Worm (Caenorhabditis elegans) whole organism, mixed stage, embryonic: ENCODE results near the gene B0035.18.

ENCODE experiments used
- elt-3 ChIP-seq: fragments of 150-350 bp; optimal IDR thresholded peaks from 2 replicates; lab custom pipeline; 2014; ENCODE audit warnings: missing biosample characterization, missing genetic modification characterization
- mep-1 ChIP-seq: fragments of 150-350 bp; optimal IDR thresholded peaks from 2 replicates; lab custom pipeline; 2017; ENCODE audit warnings: missing biosample characterization, missing genetic modification reagents, missing genetic modification characterization, inconsistent platforms
- mls-2 ChIP-seq: sonication (generic microtip); optimal IDR thresholded peaks from 2 replicates; lab custom pipeline; 2016; ENCODE audit warnings: mild to moderate bottlenecking, missing genetic modification characterization, moderate library complexity, missing compliant biosample characterization
- nhr-28 ChIP-seq: fragments of 150-350 bp; optimal IDR thresholded peaks from 2 replicates; lab custom pipeline; 2014; ENCODE audit warnings: missing biosample characterization, missing genetic modification characterization
- nhr-76 ChIP-seq: sonication (generic microtip); optimal IDR thresholded peaks from 2 replicates; lab custom pipeline; 2017; ENCODE audit warnings: missing biosample characterization, missing genetic modification characterization
- pha-4 ChIP-seq: fragments of 150-350 bp; optimal IDR thresholded peaks from 2 replicates; lab custom pipeline; 2018; ENCODE audit warnings: missing biosample characterization, missing genetic modification reagents, missing genetic modification characterization
- unc-39 ChIP-seq: fragments of 150-350 bp; optimal IDR thresholded peaks from 2 replicates; lab custom pipeline; 2014; ENCODE audit warnings: missing biosample characterization, missing genetic modification characterization
- unc-62 ChIP-seq: fragments of 150-350 bp; optimal IDR thresholded peaks from 2 replicates; lab custom pipeline; 2014; ENCODE audit warnings: missing biosample characterization, missing genetic modification reagents, missing genetic modification characterization

DNA sequence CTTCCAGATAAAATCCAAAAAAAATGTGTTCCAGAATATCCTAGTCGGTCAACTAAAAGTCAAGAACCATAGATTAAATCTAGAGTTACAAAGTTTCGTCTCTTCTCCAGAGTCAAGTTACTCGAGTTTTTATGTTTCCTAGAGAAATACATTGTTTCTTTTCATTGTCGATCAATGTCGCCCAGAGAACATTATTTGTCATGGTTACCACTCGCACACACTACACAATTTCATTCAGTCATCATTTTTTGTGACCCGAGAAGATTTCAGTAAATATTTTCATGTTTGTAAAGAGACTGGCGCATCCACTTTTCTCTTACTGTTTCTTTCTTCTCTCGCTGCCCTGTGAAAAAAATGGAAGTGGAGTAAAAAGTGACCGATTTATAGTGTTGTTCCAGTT lies 3.5 kb upstream of the B0035.18 start:
- TF ChIP-seq nhr-76 (tag; lab: Kevin White, UChicago) (no peak), nhr-28 (tag; lab: Kevin White, UChicago) (no peak), unc-62 (GFP tag; lab: Kevin White, UChicago) (no peak), elt-3 (tag; lab: Kevin White, UChicago) (no peak), mls-2 (tag; lab: Kevin White, UChicago) (no peak), pha-4 (tag; lab: Kevin White, UChicago) (no peak), mep-1 (tag; lab: Kevin White, UChicago) (no peak), unc-39 (tag; lab: Kevin White, UChicago) (no peak)
